Worm (Caenorhabditis elegans) whole organism, L1 larva: ENCODE data around the gene dhgd-1.

Experiments
- C04F5.9 ChIP-seq: sonication (generic microtip); optimal IDR thresholded peaks from 2 replicates; lab custom pipeline; 2016; ENCODE audit warnings: missing genetic modification characterization, missing compliant biosample characterization
- C16A3.4 ChIP-seq: fragments of 150-350 bp; optimal IDR thresholded peaks from 2 replicates; lab custom pipeline; 2014; ENCODE audit warnings: missing biosample characterization, missing genetic modification characterization
- C34B4.2 ChIP-seq: sonication (generic microtip); optimal IDR thresholded peaks from 2 replicates; lab custom pipeline; 2017; ENCODE audit warnings: mild to moderate bottlenecking, missing genetic modification characterization, missing compliant biosample characterization
- F16B12.6 ChIP-seq: fragments of 150-350 bp; optimal IDR thresholded peaks from 2 replicates; lab custom pipeline; 2014; ENCODE audit warnings: missing biosample characterization, missing genetic modification characterization
- blmp-1 ChIP-seq: fragments of 150-350 bp; optimal IDR thresholded peaks from 2 replicates; lab custom pipeline; 2014; ENCODE audit warnings: missing biosample characterization, missing genetic modification characterization
- ceh-63 ChIP-seq: fragments of 200-800 bp; sonication (Bioruptor generic); optimal IDR thresholded peaks from 2 replicates; lab custom pipeline; 2018; ENCODE audit warnings: mild to moderate bottlenecking, missing genetic modification characterization, missing compliant biosample characterization
- ceh-8 ChIP-seq: fragments of 200-800 bp; sonication (Bioruptor generic); optimal IDR thresholded peaks from 2 replicates; lab custom pipeline; 2018; ENCODE audit warnings: mild to moderate bottlenecking, missing genetic modification characterization, moderate library complexity, missing compliant biosample characterization
- ceh-82 ChIP-seq, 3 experiments: fragments of 150-350 bp in 1 of 3; sonication (generic microtip) in 2 of 3; optimal IDR thresholded peaks; 2 replicates each; lab custom pipeline; 2014 to 2017; ENCODE audit warnings: missing biosample characterization in 3 of 3, missing genetic modification characterization in 3 of 3
- ceh-90 ChIP-seq: sonication (generic microtip); optimal IDR thresholded peaks from 2 replicates; lab custom pipeline; 2016; ENCODE audit warnings: missing genetic modification characterization, missing compliant biosample characterization
- dpl-1 ChIP-seq, 3 experiments: fragments of 150-350 bp in 2 of 3; sonication (generic microtip) in 1 of 3; optimal IDR thresholded peaks; 2 replicates each; lab custom pipeline; 2014 to 2017; ENCODE audit warnings: missing biosample characterization in 3 of 3, missing genetic modification characterization in 3 of 3, missing genetic modification reagents in 3 of 3
- efl-1 ChIP-seq, 4 experiments: fragments of 150-350 bp; optimal IDR thresholded peaks in 3 of 4; peaks in 1 of 4; 1 replicate in 1 of 4; 2 replicates in 3 of 4; lab custom pipeline; 2014; ENCODE audit warnings: missing biosample characterization in 2 of 4, missing genetic modification characterization in 2 of 4, missing genetic modification reagents in 2 of 4
- egl-27 ChIP-seq, 2 experiments: fragments of 150-350 bp in 1 of 2; sonication (generic microtip); optimal IDR thresholded peaks; 3 replicates each; lab custom pipeline; 2017 to 2018; ENCODE audit warnings: missing biosample characterization in 2 of 2, missing genetic modification characterization in 2 of 2, missing genetic modification reagents in 2 of 2
- elt-3 ChIP-seq, 6 experiments: fragments of 150-350 bp in 1 of 6; sonication (generic microtip); optimal IDR thresholded peaks; 2 replicates each; lab custom pipeline; 2017 to 2018; ENCODE audit warnings: missing biosample characterization in 6 of 6, missing genetic modification characterization in 6 of 6, inconsistent platforms in 1 of 6
- fkh-10 ChIP-seq: sonication (generic microtip); optimal IDR thresholded peaks from 2 replicates; lab custom pipeline; 2017; ENCODE audit warnings: missing biosample characterization, missing genetic modification reagents, missing genetic modification characterization
- fkh-8 ChIP-seq: sonication (generic microtip); optimal IDR thresholded peaks from 2 replicates; lab custom pipeline; 2016; ENCODE audit warnings: mild to moderate bottlenecking, missing genetic modification characterization, missing compliant biosample characterization
- fos-1 ChIP-seq: fragments of 150-350 bp; optimal IDR thresholded peaks from 2 replicates; lab custom pipeline; 2014; ENCODE audit warnings: missing biosample characterization, missing genetic modification characterization
- hlh-4 ChIP-seq: sonication (generic microtip); optimal IDR thresholded peaks from 2 replicates; lab custom pipeline; 2016; ENCODE audit warnings: mild to moderate bottlenecking, missing genetic modification characterization, missing compliant biosample characterization
- hpl-2 ChIP-seq: fragments of 150-350 bp; optimal IDR thresholded peaks from 2 replicates; lab custom pipeline; 2014; ENCODE audit warnings: missing biosample characterization, missing genetic modification reagents, missing genetic modification characterization
- isw-1 ChIP-seq: fragments of 200-800 bp; sonication (Bioruptor generic); IDR thresholded peaks from 2 replicates; pipeline ENCODE4 v1.3.6; 2022; ENCODE audit warnings: missing genetic modification characterization, missing compliant biosample characterization
- lin-15B ChIP-seq: fragments of 150-350 bp; sonication (generic microtip); optimal IDR thresholded peaks from 3 replicates; lab custom pipeline; 2014; ENCODE audit warnings: missing biosample characterization, missing genetic modification characterization
- lin-35 ChIP-seq, 2 experiments: fragments of 150-350 bp; optimal IDR thresholded peaks; 2 replicates each; lab custom pipeline; 2014; ENCODE audit warnings: missing biosample characterization in 2 of 2, missing genetic modification characterization in 2 of 2, missing genetic modification reagents in 2 of 2
- lin-39 ChIP-seq: fragments of 150-350 bp; optimal IDR thresholded peaks from 2 replicates; lab custom pipeline; 2014; ENCODE audit warnings: missing biosample characterization, missing genetic modification reagents, missing genetic modification characterization
- lir-3 ChIP-seq: sonication (generic microtip); optimal IDR thresholded peaks from 2 replicates; lab custom pipeline; 2016; ENCODE audit warnings: mild to moderate bottlenecking, missing genetic modification characterization, moderate library complexity, missing compliant biosample characterization; ENCODE audit not compliant: poor library complexity
- lsy-2 ChIP-seq, 2 experiments: fragments of 150-350 bp; optimal IDR thresholded peaks; 2 replicates each; lab custom pipeline; 2014; ENCODE audit warnings: missing biosample characterization in 2 of 2, missing genetic modification characterization in 2 of 2
- mab-9 ChIP-seq: fragments of 200-800 bp; sonication (Bioruptor generic); IDR thresholded peaks from 2 replicates; pipeline ENCODE4 v1.3.6; 2022; ENCODE audit warnings: missing genetic modification reagents, missing genetic modification characterization, missing compliant biosample characterization
- mdl-1 ChIP-seq, 2 experiments: fragments of 150-350 bp; optimal IDR thresholded peaks; 2 replicates each; lab custom pipeline; 2014 to 2017; ENCODE audit warnings: missing biosample characterization in 2 of 2, missing genetic modification characterization in 2 of 2, inconsistent platforms in 1 of 2
- mef-2 ChIP-seq: fragments of 150-350 bp; optimal IDR thresholded peaks from 2 replicates; lab custom pipeline; 2014; ENCODE audit warnings: missing biosample characterization, missing genetic modification characterization
- mep-1 ChIP-seq: fragments of 150-350 bp; optimal IDR thresholded peaks from 2 replicates; lab custom pipeline; 2014; ENCODE audit warnings: missing biosample characterization, missing genetic modification characterization
- nhr-12 ChIP-seq: sonication (generic microtip); optimal IDR thresholded peaks from 2 replicates; lab custom pipeline; 2017; ENCODE audit warnings: missing biosample characterization, missing genetic modification characterization
- nhr-19 ChIP-seq: fragments of 200-800 bp; sonication (Bioruptor generic); conservative IDR thresholded peaks from 2 replicates; pipeline ENCODE4 v1.3.6; 2022; ENCODE audit warnings: missing genetic modification characterization, missing compliant biosample characterization
- nhr-20 ChIP-seq: sonication (generic microtip); optimal IDR thresholded peaks from 2 replicates; lab custom pipeline; 2016; ENCODE audit warnings: mild to moderate bottlenecking, missing genetic modification characterization, missing compliant biosample characterization
- nhr-237 ChIP-seq: fragments of 150-350 bp; optimal IDR thresholded peaks from 2 replicates; lab custom pipeline; 2014; ENCODE audit warnings: missing biosample characterization, missing genetic modification characterization
- nhr-47 ChIP-seq: sonication (generic microtip); optimal IDR thresholded peaks from 2 replicates; lab custom pipeline; 2016; ENCODE audit warnings: mild to moderate bottlenecking, missing genetic modification characterization, moderate library complexity, missing compliant biosample characterization
- nhr-76 ChIP-seq: sonication (generic microtip); optimal IDR thresholded peaks from 2 replicates; lab custom pipeline; 2017; ENCODE audit warnings: missing biosample characterization, missing genetic modification characterization
- nhr-84 ChIP-seq: sonication (generic microtip); optimal IDR thresholded peaks from 2 replicates; lab custom pipeline; 2017; ENCODE audit warnings: missing biosample characterization, missing genetic modification characterization
- nhr-85 ChIP-seq: sonication (generic microtip); peaks from one replicate; lab custom pipeline; 2016; ENCODE audit warnings: missing genetic modification characterization, inconsistent platforms, missing compliant biosample characterization
- pqm-1 ChIP-seq: sonication (generic microtip); optimal IDR thresholded peaks from 3 replicates; lab custom pipeline; 2017; ENCODE audit warnings: missing biosample characterization, missing genetic modification characterization
- rnt-1 ChIP-seq: sonication (generic microtip); optimal IDR thresholded peaks from 2 replicates; lab custom pipeline; 2016; ENCODE audit warnings: mild to moderate bottlenecking, missing genetic modification characterization, moderate library complexity, missing compliant biosample characterization
- skn-1 ChIP-seq: fragments of 150-350 bp; optimal IDR thresholded peaks from 2 replicates; lab custom pipeline; 2014; ENCODE audit warnings: missing biosample characterization, missing genetic modification characterization
- sptf-1 ChIP-seq: fragments of 150-350 bp; optimal IDR thresholded peaks from 2 replicates; lab custom pipeline; 2014; ENCODE audit warnings: missing biosample characterization, missing genetic modification characterization
- tbx-2 ChIP-seq: sonication (generic microtip); optimal IDR thresholded peaks from 2 replicates; lab custom pipeline; 2016; ENCODE audit warnings: missing genetic modification characterization, missing compliant biosample characterization
- zip-4 ChIP-seq: fragments of 200-800 bp; sonication (Bioruptor generic); optimal IDR thresholded peaks from 2 replicates; lab custom pipeline; 2018; ENCODE audit warnings: mild to moderate bottlenecking, missing genetic modification characterization, moderate library complexity, missing compliant biosample characterization

Gene dhgd-1

ce11 chrII:11592023-11592422 lies 40.1 kb upstream of the dhgd-1 start, which contains the start of gene F07A11.1:
Gene F07A11.1 (minus strand): TSS chrII:11592123.
- no peak for TF ChIP-seq nhr-12 (tag; lab: Kevin White, UChicago)
- TF ChIP-seq nhr-84 (tag; lab: Kevin White, UChicago) = no peak
- TF ChIP-seq mdl-1 (tag; optimal IDR thresholded peaks at IDR 0.05; lab: Kevin White, UChicago) = no peak
- no peak for TF ChIP-seq fkh-10

DNA sequence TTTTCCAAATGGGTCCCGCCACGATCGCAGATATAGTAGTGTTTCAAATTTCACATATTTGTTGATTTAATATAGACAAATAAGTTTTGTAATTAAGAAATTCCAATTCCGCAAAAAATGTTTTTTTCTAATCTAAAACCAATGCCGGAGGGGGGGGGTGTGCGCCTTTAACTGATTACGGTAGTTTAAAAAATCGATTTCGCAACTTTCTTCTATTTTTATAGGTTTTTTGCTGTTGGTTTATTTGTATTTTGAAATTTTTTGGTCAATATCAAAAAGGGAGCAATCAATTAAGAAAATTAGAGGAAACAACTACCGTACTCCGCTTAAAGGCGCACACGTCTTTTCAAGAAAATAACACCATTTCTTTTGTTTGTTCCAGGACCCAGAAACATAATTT lies 39.7 kb upstream of the dhgd-1 start:
- TF ChIP-seq nhr-19 (GFP tag; lab: Robert Waterston, UW) = no peak
- no peak for TF ChIP-seq nhr-237 (tag; lab: Kevin White, UChicago)
- TF ChIP-seq lsy-2 (tag; optimal IDR thresholded peaks at IDR 0.05; lab: Kevin White, UChicago) = no peak
- TF ChIP-seq egl-27 (tag; optimal IDR thresholded peaks at IDR 0.05; lab: Kevin White, UChicago) = no peak

- TF ChIP-seq efl-1 (optimal IDR thresholded peaks at IDR 0.05; lab: Kevin White, UChicago) (no peak), efl-1 (GFP tag; optimal IDR thresholded peaks at IDR 0.05 in 1 of 2; lab: Kevin White, UChicago) (peak in 1 of 2 experiments; percentile 51), mef-2 (tag; lab: Kevin White, UChicago) (no peak)
These were observed 36.4 kb upstream of the dhgd-1 start for ce11 chrII:11588304-11588703.

DNA sequence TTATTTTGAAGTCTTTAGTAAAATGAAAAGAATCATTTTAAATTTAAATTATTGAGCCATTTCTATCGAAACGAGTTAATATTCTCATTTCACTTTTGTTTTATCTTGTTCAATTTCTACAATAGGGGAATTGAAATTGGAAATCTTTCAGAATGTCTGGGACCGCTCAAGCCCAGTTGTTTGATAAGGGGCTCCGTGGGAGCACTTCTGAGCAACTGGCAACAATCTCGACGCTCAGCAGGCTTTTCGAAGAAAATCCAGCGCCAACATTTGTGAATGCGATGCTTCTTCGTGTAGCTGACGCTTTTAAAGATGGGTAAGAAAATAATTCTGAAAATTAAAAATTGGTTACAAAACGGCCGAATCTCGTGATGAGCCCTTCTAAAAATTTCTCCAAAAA lies 30.8 kb upstream of the dhgd-1 start, which contains the start of gene ints-7:
ints-7 (plus strand) TSS at position 152 of the 400 bp plus-strand sequence.
- TF ChIP-seq egl-27 (tag; optimal IDR thresholded peaks at IDR 0.05; lab: Kevin White, UChicago) (no peak), ceh-82 (tag; optimal IDR thresholded peaks at IDR 0.05; lab: Kevin White, UChicago) (no peak), lin-35 (GFP tag; optimal IDR thresholded peaks at IDR 0.05; lab: Kevin White, UChicago) (no peak), nhr-85 (tag; lab: Kevin White, UChicago) (no peak), ceh-8 (GFP tag; lab: Kevin White, UChicago) (no peak), F16B12.6 (tag; lab: Kevin White, UChicago) (no peak), C34B4.2 (tag; lab: Kevin White, UChicago) (no peak), pqm-1 (tag; lab: Kevin White, UChicago) (no peak), lin-39 (no peak), fos-1 (no peak), zip-4 (GFP tag; lab: Kevin White, UChicago) (no peak), C04F5.9 (tag; lab: Kevin White, UChicago) (no peak), tbx-2 (tag; lab: Kevin White, UChicago) (no peak)

DNA sequence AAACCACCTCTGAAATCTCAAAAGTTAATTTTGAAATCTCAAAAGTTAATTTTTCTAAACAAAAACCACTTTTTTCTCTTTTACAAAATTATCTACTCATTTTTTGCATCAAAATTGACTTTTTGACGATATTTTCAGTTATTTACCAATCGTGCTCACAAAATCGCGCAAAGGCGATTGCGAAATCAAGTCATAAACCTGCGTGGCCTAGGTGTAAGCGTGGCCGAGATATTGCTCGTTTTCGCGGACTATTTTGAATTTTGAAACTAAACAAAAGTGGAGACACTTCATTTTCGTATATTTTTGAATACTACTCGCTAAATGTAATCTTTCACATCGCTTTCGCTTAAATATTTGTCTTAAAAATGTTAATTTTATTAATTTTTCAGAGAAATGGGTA lies 26.4 kb upstream of the dhgd-1 start, which contains the start of gene smc-6:
smc-6 (plus strand) TSS at position 390 of the 400 bp plus-strand sequence.
- TF ChIP-seq C16A3.4 (tag; lab: Kevin White, UChicago) (peak; percentile 4), lsy-2 (tag; optimal IDR thresholded peaks at IDR 0.05; lab: Kevin White, UChicago) (peak in 1 of 2 experiments; percentile 70), sptf-1 (tag; lab: Kevin White, UChicago) (no peak), isw-1 (peak; percentile 23; the same call in 1 of the 2 replicates), mab-9 (GFP tag; lab: Robert Waterston, UW) (no peak), blmp-1 (peak; percentile 33), hpl-2 (GFP tag; lab: Kevin White, UChicago) (no peak), nhr-20 (tag; lab: Kevin White, UChicago) (no peak), ceh-82 (tag; optimal IDR thresholded peaks at IDR 0.05; lab: Kevin White, UChicago) (peak in 1 of 3 experiments; percentile 58), C04F5.9 (tag; lab: Kevin White, UChicago) (no peak), dpl-1 (GFP tag; optimal IDR thresholded peaks at IDR 0.05; lab: Kevin White, UChicago) (peak; percentile 57 to 82 (median 74)), nhr-47 (tag; lab: Kevin White, UChicago) (no peak), fkh-8 (tag; lab: Kevin White, UChicago) (peak; percentile 5), skn-1 (tag; lab: Kevin White, UChicago) (peak; percentile 70), ceh-90 (tag; lab: Kevin White, UChicago) (peak; percentile 49), elt-3 (tag; optimal IDR thresholded peaks at IDR 0.05; lab: Kevin White, UChicago) (no peak), lir-3 (tag; lab: Kevin White, UChicago) (peak; percentile 33), zip-4 (GFP tag; lab: Kevin White, UChicago) (peak; percentile 90), lin-35 (GFP tag; optimal IDR thresholded peaks at IDR 0.05; lab: Kevin White, UChicago) (peak; percentile 64 to 80), hlh-4 (tag; lab: Kevin White, UChicago) (no peak), nhr-76 (tag; lab: Kevin White, UChicago) (no peak), ceh-63 (GFP tag; lab: Kevin White, UChicago) (no peak), efl-1 (optimal IDR thresholded peaks at IDR 0.05; lab: Kevin White, UChicago) (peak; percentile 67 to 70), efl-1 (GFP tag; optimal IDR thresholded peaks at IDR 0.05 in 1 of 2; lab: Kevin White, UChicago) (peak; percentile 81 to 97), ceh-8 (GFP tag; lab: Kevin White, UChicago) (no peak), mdl-1 (tag; optimal IDR thresholded peaks at IDR 0.05; lab: Kevin White, UChicago) (peak in 1 of 2 experiments; percentile 19), mep-1 (peak; percentile 43), nhr-237 (tag; lab: Kevin White, UChicago) (no peak), rnt-1 (peak; percentile 42), lin-15B (peak; percentile 47), tbx-2 (tag; lab: Kevin White, UChicago) (no peak), nhr-84 (tag; lab: Kevin White, UChicago) (no peak)
